Worm (Caenorhabditis elegans) whole organism, midembryonic: ENCODE results near the gene nhr-261.

Experiments used
- cog-1 ChIP-seq: sonication (generic microtip); optimal IDR thresholded peaks from 2 replicates; lab custom pipeline; 2016; ENCODE audit warnings: missing genetic modification characterization, missing compliant biosample characterization
- med-1 ChIP-seq: sonication (generic microtip); optimal IDR thresholded peaks from 2 replicates; lab custom pipeline; 2017; ENCODE audit warnings: missing genetic modification characterization, mild to moderate bottlenecking, missing compliant biosample characterization, antibody characterized with exemption, missing genetic modification reagents; ENCODE audit not compliant: insufficient read depth
- ref-1 ChIP-seq: fragments of 200-800 bp; sonication (Bioruptor generic); conservative IDR thresholded peaks from 2 replicates; pipeline ENCODE4 v1.3.6; 2022; ENCODE audit warnings: missing genetic modification reagents, missing genetic modification characterization, missing compliant biosample characterization
- tab-1 ChIP-seq: fragments of 200-800 bp; sonication (Bioruptor generic); IDR thresholded peaks from 2 replicates; pipeline ENCODE4 v1.3.6; 2022; ENCODE audit warnings: missing genetic modification characterization, missing compliant biosample characterization
- ztf-23 ChIP-seq: fragments of 200-800 bp; sonication (Bioruptor generic); IDR thresholded peaks from 2 replicates; pipeline ENCODE4 v1.3.6; 2022; ENCODE audit warnings: missing genetic modification reagents, missing genetic modification characterization, missing compliant biosample characterization

- TF ChIP-seq ref-1 (GFP tag; lab: Robert Waterston, UW) (no peak), med-1 (no peak), ztf-23 (no peak), cog-1 (tag; lab: Kevin White, UChicago) (no peak), tab-1 (no peak)
Observed at ce11 chrII:3860826-3861225, 3.7 kb downstream of the nhr-261 start, which contains the start of gene oac-11.
